5 fruit fly cellular contexts compared by ENCODE assay signal in the genomic region with DNA sequence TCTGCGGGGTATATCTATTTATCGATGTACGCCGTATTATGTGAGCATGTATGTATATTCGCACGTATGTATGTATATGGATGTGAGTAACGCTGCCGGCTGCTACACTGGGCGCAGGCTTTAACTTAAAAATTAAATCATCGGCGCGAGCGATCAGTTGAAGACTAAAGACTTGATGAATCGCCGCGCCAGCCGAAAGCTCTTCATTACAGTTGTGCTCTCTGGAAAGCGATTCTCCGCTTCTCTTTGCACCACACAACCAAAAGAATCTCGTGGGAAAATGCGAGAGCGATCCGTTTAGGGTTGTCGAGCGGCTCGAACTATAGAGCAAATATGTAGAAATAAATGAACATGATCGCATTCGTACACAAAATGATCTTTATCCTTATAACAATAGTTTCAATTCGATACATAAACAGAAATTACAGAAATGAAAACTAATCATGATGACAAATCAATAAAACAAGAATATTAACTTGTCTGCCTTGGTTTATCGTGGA.
TF ChIP-seq lines count a peak whose summit lies in the region.

Gene CG13124 (minus strand): TSS at position 166 of the 500 bp plus-strand sequence.

- TF ChIP-seq CTCF in whole organism, embryonic (GFP tag; optimal IDR thresholded peaks at IDR 0.05; lab: Kevin White, UChicago) = no peak

TF ChIP-seq in whole organism, adult, 20 proteins besides CTCF, POLR2A, EP300 and RAD21 (continues in another document):
- TF ChIP-seq CG7045 (GFP tag; optimal IDR thresholded peaks at IDR 0.05; lab: Kevin White, UChicago) = no peak
- no peak for TF ChIP-seq CG1620 (GFP tag; optimal IDR thresholded peaks at IDR 0.05; lab: Kevin White, UChicago)
- no peak for TF ChIP-seq Crg-1 (GFP tag; optimal IDR thresholded peaks at IDR 0.05; lab: Kevin White, UChicago)
- TF ChIP-seq CG33017 (tag; optimal IDR thresholded peaks at IDR 0.05; lab: Kevin White, UChicago) = peak; percentile 52
- no peak for TF ChIP-seq ovo (GFP tag; optimal IDR thresholded peaks at IDR 0.05; lab: Kevin White, UChicago)
- no peak for TF ChIP-seq CG11617 (GFP tag; optimal IDR thresholded peaks at IDR 0.05; lab: Kevin White, UChicago)
- peak; percentile 6 for TF ChIP-seq Hr96 (GFP tag; optimal IDR thresholded peaks at IDR 0.05; lab: Kevin White, UChicago)
- TF ChIP-seq CG7101 (tag; optimal IDR thresholded peaks at IDR 0.05; lab: Kevin White, UChicago) = peak; percentile 31
- no peak for TF ChIP-seq cnc (optimal IDR thresholded peaks at IDR 0.05; lab: Kevin White, UChicago)
- no peak for TF ChIP-seq Clk (GFP tag; optimal IDR thresholded peaks at IDR 0.05; lab: Kevin White, UChicago)
- TF ChIP-seq toe (GFP tag; optimal IDR thresholded peaks at IDR 0.05; lab: Kevin White, UChicago) = no peak
- peak; percentile 91 for TF ChIP-seq CG14711 (tag; optimal IDR thresholded peaks at IDR 0.05; lab: Kevin White, UChicago)
- TF ChIP-seq tj (GFP tag; optimal IDR thresholded peaks at IDR 0.05; lab: Kevin White, UChicago) = peak; percentile 14
- no peak for TF ChIP-seq bab1 (GFP tag; optimal IDR thresholded peaks at IDR 0.05; lab: Kevin White, UChicago)
- peak; percentile 33 for TF ChIP-seq cic (GFP tag; optimal IDR thresholded peaks at IDR 0.05; lab: Kevin White, UChicago)
- TF ChIP-seq pad (GFP tag; optimal IDR thresholded peaks at IDR 0.05; lab: Kevin White, UChicago) = no peak
- TF ChIP-seq CG12768 (GFP tag; optimal IDR thresholded peaks at IDR 0.05; lab: Kevin White, UChicago) = no peak

TF ChIP-seq in whole organism, embryonic, 481 proteins besides CTCF, POLR2A, EP300 and RAD21 (continues in another document):
- TF ChIP-seq CG15514 (GFP tag; optimal IDR thresholded peaks at IDR 0.05; lab: Kevin White, UChicago) = peak; percentile 43
- no peak for TF ChIP-seq vfl (GFP tag; optimal IDR thresholded peaks at IDR 0.05; lab: Kevin White, UChicago)
- TF ChIP-seq sd (tag; optimal IDR thresholded peaks at IDR 0.05; lab: Kevin White, UChicago) = no peak
- TF ChIP-seq CG31441 (GFP tag; IDR thresholded peaks at IDR 0.05; lab: Robert Waterston, UW) = no peak
- no peak for TF ChIP-seq Side (GFP tag; optimal IDR thresholded peaks at IDR 0.05; lab: Kevin White, UChicago)
- peak; percentile 80; the same call in 1 of the 4 replicates for TF ChIP-seq chinmo (GFP tag; IDR thresholded peaks at IDR 0.05; lab: Robert Waterston, UW; ENCODE audit: partially characterized antibody)
- no peak for TF ChIP-seq gcm2 (GFP tag; optimal IDR thresholded peaks at IDR 0.05; lab: Kevin White, UChicago)
- no peak for TF ChIP-seq Scr (GFP tag; IDR thresholded peaks at IDR 0.05; lab: Robert Waterston, UW; ENCODE audit: partially characterized antibody)
- no peak for TF ChIP-seq run (tag; optimal IDR thresholded peaks at IDR 0.05; lab: Kevin White, UChicago)
- TF ChIP-seq jigr1 (GFP tag; IDR thresholded peaks at IDR 0.05; lab: Robert Waterston, UW) = no peak
- TF ChIP-seq Oaz (GFP tag; IDR thresholded peaks at IDR 0.05; lab: Robert Waterston, UW) = no peak
- TF ChIP-seq CG12071 (GFP tag; optimal IDR thresholded peaks at IDR 0.05; lab: Kevin White, UChicago) = peak; percentile 38
- peak; percentile 86 for TF ChIP-seq CG3163 (GFP tag; optimal IDR thresholded peaks at IDR 0.05; lab: Kevin White, UChicago)
- TF ChIP-seq CG8944 (GFP tag; optimal IDR thresholded peaks at IDR 0.05; lab: Kevin White, UChicago) = no peak
- TF ChIP-seq tio (GFP tag; optimal IDR thresholded peaks at IDR 0.05; lab: Kevin White, UChicago) = no peak
- peak; percentile 11 for TF ChIP-seq dmrt99B (tag; optimal IDR thresholded peaks at IDR 0.05; lab: Kevin White, UChicago)
- no peak for TF ChIP-seq sqz (GFP tag; optimal IDR thresholded peaks at IDR 0.05; lab: Kevin White, UChicago)

TF ChIP-seq in whole organism, prepupa, 60 proteins besides CTCF, POLR2A, EP300 and RAD21 (continues in another document):
- no peak for TF ChIP-seq spab (GFP tag; optimal IDR thresholded peaks at IDR 0.05; lab: Kevin White, UChicago)
- peak; percentile 8 for TF ChIP-seq Sox14 (GFP tag; optimal IDR thresholded peaks at IDR 0.05; lab: Kevin White, UChicago)
- peak; percentile 71; the same call in 2 of the 3 replicates for TF ChIP-seq eg (GFP tag; IDR thresholded peaks at IDR 0.05; lab: Robert Waterston, UW)
- peak; percentile 13 for TF ChIP-seq CG9139 (GFP tag; optimal IDR thresholded peaks at IDR 0.05; lab: Kevin White, UChicago)
- TF ChIP-seq CG8632 (GFP tag; optimal IDR thresholded peaks at IDR 0.05; lab: Kevin White, UChicago) = no peak
- peak; percentile 13 for TF ChIP-seq Sox102F (GFP tag; optimal IDR thresholded peaks at IDR 0.05; lab: Kevin White, UChicago)
- TF ChIP-seq CG6276 (GFP tag; optimal IDR thresholded peaks at IDR 0.05; lab: Kevin White, UChicago) = peak; percentile 19
- peak; percentile 9 for TF ChIP-seq acj6 (GFP tag; optimal IDR thresholded peaks at IDR 0.05; lab: Kevin White, UChicago)
- no peak for TF ChIP-seq CG7368 (GFP tag; optimal IDR thresholded peaks at IDR 0.05; lab: Kevin White, UChicago)
- no peak for TF ChIP-seq Gug (GFP tag; IDR thresholded peaks at IDR 0.05; lab: Robert Waterston, UW)
- no peak for TF ChIP-seq CG6792 (GFP tag; optimal IDR thresholded peaks at IDR 0.05; lab: Kevin White, UChicago)
- peak; percentile 17 for TF ChIP-seq CG34406 (GFP tag; optimal IDR thresholded peaks at IDR 0.05; lab: Kevin White, UChicago)
- TF ChIP-seq Blimp-1 (GFP tag; optimal IDR thresholded peaks at IDR 0.05; lab: Kevin White, UChicago) = no peak
- no peak for TF ChIP-seq CG11762 (GFP tag; optimal IDR thresholded peaks at IDR 0.05; lab: Kevin White, UChicago; ENCODE audit: insufficient read depth)
- TF ChIP-seq fkh (GFP tag; optimal IDR thresholded peaks at IDR 0.05; lab: Kevin White, UChicago) = peak; percentile 12
- TF ChIP-seq cyc (GFP tag; optimal IDR thresholded peaks at IDR 0.05; lab: Kevin White, UChicago) = no peak
- TF ChIP-seq CG15336 (GFP tag; IDR thresholded peaks at IDR 0.05; lab: Robert Waterston, UW) = peak; percentile 65
- no peak for TF ChIP-seq Hr39 (GFP tag; optimal IDR thresholded peaks at IDR 0.05; lab: Kevin White, UChicago)

TF ChIP-seq in whole organism, pupa, 21 proteins besides CTCF, POLR2A, EP300 and RAD21:
- TF ChIP-seq EcR (GFP tag; optimal IDR thresholded peaks at IDR 0.05; lab: Kevin White, UChicago) (no peak), CG10348 (GFP tag; IDR thresholded peaks at IDR 0.05; lab: Robert Waterston, UW) (no peak), CG12605 (GFP tag; IDR thresholded peaks at IDR 0.05; lab: Robert Waterston, UW) (peak; percentile 65), fd96Ca (GFP tag; IDR thresholded peaks at IDR 0.05; lab: Robert Waterston, UW) (no peak), CG8159 (tag; optimal IDR thresholded peaks at IDR 0.05; lab: Kevin White, UChicago) (peak; percentile 25), Snoo (tag; optimal IDR thresholded peaks at IDR 0.05; lab: Kevin White, UChicago) (peak; percentile 21), CG34367 (tag; optimal IDR thresholded peaks at IDR 0.05; lab: Kevin White, UChicago) (no peak), CG9948 (tag; optimal IDR thresholded peaks at IDR 0.05; lab: Kevin White, UChicago) (no peak), CG32121 (GFP tag; IDR thresholded peaks at IDR 0.05; lab: Robert Waterston, UW) (no peak), CG8301 (tag; optimal IDR thresholded peaks at IDR 0.05; lab: Kevin White, UChicago) (peak; percentile 9), Pif1A (GFP tag; optimal IDR thresholded peaks at IDR 0.05; lab: Kevin White, UChicago) (peak; percentile 19), CG4496 (GFP tag; IDR thresholded peaks at IDR 0.05; lab: Robert Waterston, UW) (no peak), CG13204 (GFP tag; optimal IDR thresholded peaks at IDR 0.05; lab: Kevin White, UChicago) (peak; percentile 8), CG14655 (GFP tag; optimal IDR thresholded peaks at IDR 0.05; lab: Kevin White, UChicago) (peak; percentile 17), D1 (tag; optimal IDR thresholded peaks at IDR 0.05; lab: Kevin White, UChicago) (no peak), rn (GFP tag; IDR thresholded peaks at IDR 0.05; lab: Robert Waterston, UW) (no peak), CG15710 (tag; optimal IDR thresholded peaks at IDR 0.05; lab: Kevin White, UChicago) (no peak), CG17806 (tag; optimal IDR thresholded peaks at IDR 0.05; lab: Kevin White, UChicago) (no peak), gl (tag; optimal IDR thresholded peaks at IDR 0.05; lab: Kevin White, UChicago) (no peak), Pif1B (GFP tag; optimal IDR thresholded peaks at IDR 0.05; lab: Kevin White, UChicago) (no peak), Ets98B (GFP tag; IDR thresholded peaks at IDR 0.05; lab: Robert Waterston, UW) (peak; percentile 51; the same call in 1 of the 2 replicates)

TF ChIP-seq in whole organism, wandering third instar larva, 38 proteins besides CTCF, POLR2A, EP300 and RAD21:
- TF ChIP-seq dmrt93B (GFP tag; optimal IDR thresholded peaks at IDR 0.05; lab: Kevin White, UChicago) = no peak
- no peak for TF ChIP-seq tai (GFP tag; optimal IDR thresholded peaks at IDR 0.05; lab: Kevin White, UChicago)
- no peak for TF ChIP-seq GATAd (GFP tag; optimal IDR thresholded peaks at IDR 0.05; lab: Kevin White, UChicago)
- no peak for TF ChIP-seq jim (GFP tag; optimal IDR thresholded peaks at IDR 0.05; lab: Kevin White, UChicago)
- no peak for TF ChIP-seq Hr83 (GFP tag; optimal IDR thresholded peaks at IDR 0.05; lab: Kevin White, UChicago; ENCODE audit: poor library complexity, severe bottlenecking)
- TF ChIP-seq Dfd (GFP tag; optimal IDR thresholded peaks at IDR 0.05; lab: Kevin White, UChicago) = no peak
- peak; percentile 82 for TF ChIP-seq Dif (GFP tag; optimal IDR thresholded peaks at IDR 0.05; lab: Kevin White, UChicago; ENCODE audit: partially characterized antibody)
- no peak for TF ChIP-seq N (GFP tag; optimal IDR thresholded peaks at IDR 0.05; lab: Kevin White, UChicago)
- peak in 1 of 2 experiments; percentile 6 for TF ChIP-seq foxo (GFP tag; optimal IDR thresholded peaks at IDR 0.05; lab: Kevin White, UChicago)
- TF ChIP-seq CG32264 (GFP tag; optimal IDR thresholded peaks at IDR 0.05; lab: Kevin White, UChicago) = no peak
- no peak for TF ChIP-seq fru (GFP tag; optimal IDR thresholded peaks at IDR 0.05; lab: Kevin White, UChicago)
- no peak for TF ChIP-seq CrebA (GFP tag; optimal IDR thresholded peaks at IDR 0.05; lab: Kevin White, UChicago; ENCODE audit: borderline replicate concordance)
- no peak for TF ChIP-seq OdsH (GFP tag; optimal IDR thresholded peaks at IDR 0.05; lab: Kevin White, UChicago)
- TF ChIP-seq h (GFP tag; optimal IDR thresholded peaks at IDR 0.05; lab: Kevin White, UChicago) = peak; percentile 27
- peak; percentile 41 to 59 for TF ChIP-seq dl (GFP tag; optimal IDR thresholded peaks at IDR 0.05; lab: Kevin White, UChicago; ENCODE audit: insufficient read depth in 1 of 2, partially characterized antibody in 2 of 2)
